Fruit fly (Drosophila melanogaster) whole organism, embryonic: ENCODE measurements around the gene Eip75B.

ENCODE experiments used
- Atf-2 ChIP-seq: fragments of 200-800 bp; sonication (Bioruptor generic); optimal IDR thresholded peaks from 2 replicates; lab custom pipeline; 2016; ENCODE audit warnings: missing biosample characterization, missing genetic modification characterization
- Atf3 ChIP-seq: fragments of 200-800 bp; sonication (Bioruptor generic); optimal IDR thresholded peaks from 3 replicates; lab custom pipeline; 2016; ENCODE audit warnings: missing biosample characterization, missing genetic modification characterization
- Blimp-1 ChIP-seq: fragments of 200-800 bp; sonication (Bioruptor generic); optimal IDR thresholded peaks from 3 replicates; lab custom pipeline; 2018; ENCODE audit warnings: missing biosample characterization, missing genetic modification characterization, mild to moderate bottlenecking, moderate library complexity, missing genetic modification reagents
- BtbVII ChIP-seq: fragments of 200-800 bp; sonication (Bioruptor generic); optimal IDR thresholded peaks from 3 replicates; lab custom pipeline; 2017; ENCODE audit warnings: missing biosample characterization, mild to moderate bottlenecking, missing genetic modification characterization
- CG1024 ChIP-seq: fragments of 200-800 bp; sonication (Bioruptor generic); IDR thresholded peaks from 2 replicates; pipeline ENCODE4 v1.3.6; 2022; ENCODE audit warnings: missing biosample characterization, missing genetic modification characterization
- CG11456 ChIP-seq: fragments of 200-800 bp; sonication (Bioruptor generic); IDR thresholded peaks from 3 replicates; pipeline ENCODE4 v1.3.6; 2022; ENCODE audit warnings: missing biosample characterization, missing genetic modification characterization
- CG11560 ChIP-seq: fragments of 200-800 bp; sonication (Bioruptor generic); IDR thresholded peaks from 3 replicates; pipeline ENCODE4 v1.3.6; 2022; ENCODE audit warnings: missing biosample characterization, missing genetic modification characterization
- CG12104 ChIP-seq: fragments of 200-800 bp; sonication (Bioruptor generic); optimal IDR thresholded peaks from 3 replicates; lab custom pipeline; 2016; ENCODE audit warnings: missing biosample characterization, missing genetic modification characterization
- CG13894 ChIP-seq: fragments of 200-800 bp; sonication (Bioruptor generic); optimal IDR thresholded peaks from 3 replicates; lab custom pipeline; 2018; ENCODE audit warnings: missing biosample characterization, mild to moderate bottlenecking, missing genetic modification characterization, moderate library complexity
- CG14014 ChIP-seq: fragments of 200-800 bp; sonication (Bioruptor generic); IDR thresholded peaks from 2 replicates; pipeline ENCODE4 v1.3.6; 2022; ENCODE audit warnings: missing biosample characterization, missing genetic modification characterization
- CG1529 ChIP-seq: fragments of 200-800 bp; sonication (Bioruptor generic); optimal IDR thresholded peaks from 3 replicates; lab custom pipeline; 2018; ENCODE audit warnings: missing biosample characterization, missing genetic modification characterization
- CG15601 ChIP-seq: fragments of 200-800 bp; sonication (Bioruptor generic); optimal IDR thresholded peaks from 3 replicates; lab custom pipeline; 2019; ENCODE audit warnings: missing biosample characterization, mild to moderate bottlenecking, missing genetic modification characterization, moderate library complexity
- CG18599 ChIP-seq: fragments of 200-800 bp; sonication (Bioruptor generic); optimal IDR thresholded peaks from 3 replicates; lab custom pipeline; 2017; ENCODE audit warnings: missing biosample characterization, missing genetic modification characterization, mild to moderate bottlenecking, moderate library complexity, missing genetic modification reagents
- CG2712 ChIP-seq: fragments of 200-800 bp; optimal IDR thresholded peaks from 3 replicates; lab custom pipeline; 2019; ENCODE audit warnings: missing biosample characterization, mild to moderate bottlenecking, missing genetic modification characterization, moderate library complexity
- CG3995 ChIP-seq: fragments of 200-800 bp; sonication (Bioruptor generic); optimal IDR thresholded peaks from 3 replicates; lab custom pipeline; 2016; ENCODE audit warnings: missing biosample characterization, missing genetic modification characterization
- CG5245 ChIP-seq: fragments of 200-800 bp; sonication (Bioruptor generic); optimal IDR thresholded peaks from 3 replicates; lab custom pipeline; 2016; ENCODE audit warnings: missing biosample characterization, missing genetic modification characterization
- CG8765 ChIP-seq: fragments of 200-800 bp; sonication (Bioruptor generic); IDR thresholded peaks from 2 replicates; pipeline ENCODE4 v1.3.6; 2022; ENCODE audit warnings: missing biosample characterization, missing genetic modification characterization
- CHES-1-like ChIP-seq: fragments of 200-800 bp; sonication (Bioruptor generic); optimal IDR thresholded peaks from 2 replicates; lab custom pipeline; 2016; ENCODE audit warnings: missing biosample characterization, missing genetic modification characterization
- H2.0 ChIP-seq: fragments of 200-800 bp; sonication (Bioruptor generic); IDR thresholded peaks from 2 replicates; pipeline ENCODE4 v1.3.6; 2022; ENCODE audit warnings: missing biosample characterization, missing genetic modification characterization
- Hr78 ChIP-seq, 2 experiments: fragments of 200-800 bp in 1 of 2; fragments of >200 bp in 1 of 2; sonication (Bioruptor generic) in 1 of 2; optimal IDR thresholded peaks; 2 replicates each; lab custom pipeline; 2017 to 2019; ENCODE audit warnings: missing biosample characterization in 2 of 2, missing genetic modification characterization in 2 of 2, mild to moderate bottlenecking in 1 of 2, moderate library complexity in 1 of 2
- Pdp1 ChIP-seq, 2 experiments: fragments of 200-800 bp; sonication (Bioruptor generic); optimal IDR thresholded peaks; 3 replicates each; lab custom pipeline; 2016; ENCODE audit warnings: missing biosample characterization in 2 of 2, missing genetic modification characterization in 2 of 2, mild to moderate bottlenecking in 1 of 2, moderate library complexity in 1 of 2
- Sox102F ChIP-seq: fragments of 200-800 bp; sonication (Bioruptor generic); optimal IDR thresholded peaks from 2 replicates; lab custom pipeline; 2018; ENCODE audit warnings: missing biosample characterization, mild to moderate bottlenecking, missing genetic modification characterization, moderate library complexity
- Stat92E ChIP-seq, 3 experiments: fragments of >200 bp in 2 of 3; fragments of 200-800 bp in 1 of 3; sonication (Bioruptor generic) in 1 of 3; optimal IDR thresholded peaks; 2 replicates each; lab custom pipeline; 2017 to 2019; ENCODE audit warnings: missing biosample characterization in 3 of 3, missing genetic modification characterization in 3 of 3, mild to moderate bottlenecking in 1 of 3, moderate library complexity in 1 of 3
- Trl ChIP-seq, 3 experiments: fragments of >200 bp in 2 of 3; fragments of 200-800 bp in 1 of 3; sonication (Bioruptor generic) in 1 of 3; optimal IDR thresholded peaks; 2 replicates in 1 of 3; 3 replicates in 2 of 3; lab custom pipeline; 2016 to 2017; ENCODE audit warnings: missing biosample characterization in 1 of 3, missing genetic modification characterization in 1 of 3
- bsh ChIP-seq, 2 experiments: fragments of 200-800 bp; sonication (Bioruptor generic); optimal IDR thresholded peaks; 2 replicates each; lab custom pipeline; 2017 to 2018; ENCODE audit warnings: mild to moderate bottlenecking in 2 of 2, missing biosample characterization in 2 of 2, missing genetic modification characterization in 2 of 2, moderate library complexity in 1 of 2
- chm ChIP-seq: fragments of 200-800 bp; sonication (Bioruptor generic); IDR thresholded peaks from 2 replicates; pipeline ENCODE4 v1.3.6; 2022; ENCODE audit warnings: missing biosample characterization, missing genetic modification characterization
- disco-r ChIP-seq: fragments of 200-800 bp; sonication (Bioruptor generic); optimal IDR thresholded peaks from 2 replicates; lab custom pipeline; 2016; ENCODE audit warnings: missing biosample characterization, missing genetic modification characterization
- eyg ChIP-seq: fragments of 200-800 bp; sonication (Bioruptor generic); optimal IDR thresholded peaks from 3 replicates; lab custom pipeline; 2016; ENCODE audit warnings: missing biosample characterization, missing genetic modification characterization
- fd96Cb ChIP-seq: fragments of 200-800 bp; sonication (Bioruptor generic); optimal IDR thresholded peaks from 2 replicates; lab custom pipeline; 2018; ENCODE audit warnings: missing biosample characterization, mild to moderate bottlenecking, missing genetic modification characterization, moderate library complexity
- gem ChIP-seq: fragments of 200-800 bp; sonication (Bioruptor generic); optimal IDR thresholded peaks from 2 replicates; lab custom pipeline; 2019; ENCODE audit warnings: missing biosample characterization, mild to moderate bottlenecking, missing genetic modification characterization, moderate library complexity
- gsb ChIP-seq: fragments of 200-800 bp; sonication (Bioruptor generic); IDR thresholded peaks from 2 replicates; pipeline ENCODE4 v1.3.6; 2022; ENCODE audit warnings: missing biosample characterization, missing genetic modification characterization
- ham ChIP-seq: fragments of 200-800 bp; sonication (Bioruptor generic); IDR thresholded peaks from 2 replicates; pipeline ENCODE4 v1.3.6; 2022; ENCODE audit warnings: missing biosample characterization, missing genetic modification characterization
- her ChIP-seq: fragments of 200-800 bp; sonication (Bioruptor generic); optimal IDR thresholded peaks from 2 replicates; lab custom pipeline; 2016; ENCODE audit warnings: missing biosample characterization, missing genetic modification characterization
- kah ChIP-seq: fragments of 200-800 bp; sonication (Bioruptor generic); optimal IDR thresholded peaks from 2 replicates; lab custom pipeline; 2018; ENCODE audit warnings: missing biosample characterization, mild to moderate bottlenecking, missing genetic modification characterization
- org-1 ChIP-seq: fragments of 200-800 bp; sonication (Bioruptor generic); optimal IDR thresholded peaks from 2 replicates; lab custom pipeline; 2017; ENCODE audit warnings: missing biosample characterization, missing genetic modification characterization
- stwl ChIP-seq: fragments of 200-800 bp; sonication (Bioruptor generic); optimal IDR thresholded peaks from 3 replicates; lab custom pipeline; 2018; ENCODE audit warnings: missing biosample characterization, mild to moderate bottlenecking, missing genetic modification characterization, moderate library complexity
- tna ChIP-seq: fragments of 200-800 bp; sonication (Bioruptor generic); IDR thresholded peaks from 2 replicates; pipeline ENCODE4 v1.3.6; 2022; ENCODE audit warnings: missing biosample characterization, missing genetic modification characterization; ENCODE audit not compliant: partially characterized antibody
- toy ChIP-seq: fragments of 200-800 bp; sonication (Bioruptor generic); IDR thresholded peaks from 2 replicates; pipeline ENCODE4 v1.3.6; 2022; ENCODE audit warnings: missing biosample characterization, missing genetic modification characterization
- vfl ChIP-seq: fragments of 200-800 bp; sonication (Bioruptor generic); optimal IDR thresholded peaks from 2 replicates; lab custom pipeline; 2016; ENCODE audit warnings: missing biosample characterization, missing genetic modification characterization

Eip75B gene

dm6 chr3L:18077649-18078417, 13.3 kb upstream of the Eip75B start (continued):
- TF ChIP-seq CG12104: no peak
- no peak for TF ChIP-seq kah
- no peak for TF ChIP-seq chm (GFP tag; lab: Robert Waterston, UW)
- no peak for TF ChIP-seq CG11560 (tag; lab: Robert Waterston, UW)
- no peak for TF ChIP-seq CG11456
- TF ChIP-seq H2.0: peak; percentile 32; the same call in 1 of the 2 replicates
- TF ChIP-seq Atf-2 (GFP tag; lab: Kevin White, UChicago): no peak
- peak in 1 of 2 experiments; percentile 25 for TF ChIP-seq Hr78 (GFP tag; optimal IDR thresholded peaks at IDR 0.05; lab: Kevin White, UChicago)
- TF ChIP-seq org-1 (GFP tag; lab: Kevin White, UChicago): peak; percentile 33
- TF ChIP-seq ham: no peak
- no peak for TF ChIP-seq CG8765 (GFP tag; lab: Robert Waterston, UW)
- TF ChIP-seq CG15601 (tag; lab: Kevin White, UChicago): peak; percentile 10
- no peak for TF ChIP-seq vfl (GFP tag; lab: Kevin White, UChicago)
- no peak for TF ChIP-seq gsb (GFP tag; lab: Robert Waterston, UW)
- no peak for TF ChIP-seq Stat92E (GFP tag; optimal IDR thresholded peaks at IDR 0.05; lab: Kevin White, UChicago)
- TF ChIP-seq CG5245 (GFP tag; lab: Kevin White, UChicago): peak; percentile 4
- TF ChIP-seq Trl (optimal IDR thresholded peaks at IDR 0.05; lab: Kevin White, UChicago): peak; percentile 3 to 41
- TF ChIP-seq Trl (GFP tag; optimal IDR thresholded peaks at IDR 0.05; lab: Kevin White, UChicago): no peak
- peak; percentile 72 for TF ChIP-seq CG2712
- no peak for TF ChIP-seq CHES-1-like (GFP tag; lab: Kevin White, UChicago)
- TF ChIP-seq CG14014 (GFP tag; lab: Robert Waterston, UW): 0 out of 2 replicates have a peak, but pooled peaks have one; percentile 6
- no peak for TF ChIP-seq CG13894 (tag; lab: Kevin White, UChicago)
- TF ChIP-seq disco-r (GFP tag; lab: Kevin White, UChicago): no peak
- no peak for TF ChIP-seq tna (GFP tag; lab: Robert Waterston, UW)
- no peak for TF ChIP-seq her (GFP tag; lab: Kevin White, UChicago)
- peak; percentile 25 for TF ChIP-seq CG18599
- no peak for TF ChIP-seq toy (GFP tag; lab: Robert Waterston, UW)
- peak; percentile 75 for TF ChIP-seq gem
- TF ChIP-seq CG3995 (GFP tag; lab: Kevin White, UChicago): no peak
- peak; percentile 41 for TF ChIP-seq Sox102F (GFP tag; lab: Kevin White, UChicago)
- TF ChIP-seq eyg: no peak
- TF ChIP-seq CG1024 (GFP tag; lab: Robert Waterston, UW): no peak
- TF ChIP-seq fd96Cb (tag; lab: Kevin White, UChicago): peak; percentile 47

dm6 chr3L:18076649-18077048, 12.2 kb upstream of the Eip75B start:
- TF ChIP-seq Pdp1 (GFP tag; optimal IDR thresholded peaks at IDR 0.05; lab: Kevin White, UChicago) (no peak), BtbVII (GFP tag; lab: Kevin White, UChicago) (no peak), Atf3 (GFP tag; lab: Kevin White, UChicago) (no peak), Blimp-1 (GFP tag; lab: Kevin White, UChicago) (peak; percentile 73), bsh (GFP tag; optimal IDR thresholded peaks at IDR 0.05; lab: Kevin White, UChicago) (peak in 1 of 2 experiments; percentile 22), stwl (tag; lab: Kevin White, UChicago) (peak; percentile 20), CG1529 (GFP tag; lab: Kevin White, UChicago) (no peak)
- TF ChIP-seq, all 482 proteins: peak for 3
